Fruit fly (Drosophila melanogaster) whole organism, pupa: ENCODE results near the gene Pex7.

ENCODE experiments used
- CG12605 ChIP-seq: fragments of 200-800 bp; sonication (Bioruptor generic); IDR thresholded peaks from 2 replicates; pipeline ENCODE4 v1.3.6; 2022; ENCODE audit warnings: missing biosample characterization, missing genetic modification characterization
- CG13204 ChIP-seq: fragments of 200-800 bp; sonication (Bioruptor generic); optimal IDR thresholded peaks from 2 replicates; lab custom pipeline; 2018; ENCODE audit warnings: missing biosample characterization, mild to moderate bottlenecking, missing genetic modification characterization, moderate library complexity
- CG14655 ChIP-seq: fragments of 200-800 bp; sonication (Bioruptor generic); optimal IDR thresholded peaks from 3 replicates; lab custom pipeline; 2017; ENCODE audit warnings: mild to moderate bottlenecking, missing biosample characterization, missing genetic modification reagents, missing genetic modification characterization
- CG15710 ChIP-seq: fragments of 200-800 bp; sonication (Bioruptor generic); optimal IDR thresholded peaks from 2 replicates; lab custom pipeline; 2018; ENCODE audit warnings: missing biosample characterization, mild to moderate bottlenecking, missing genetic modification characterization, moderate library complexity
- CG17806 ChIP-seq: fragments of 200-800 bp; sonication (Bioruptor generic); optimal IDR thresholded peaks from 2 replicates; lab custom pipeline; 2018; ENCODE audit warnings: missing biosample characterization, mild to moderate bottlenecking, missing genetic modification characterization, moderate library complexity
- CG32121 ChIP-seq: fragments of 200-800 bp; sonication (Bioruptor generic); IDR thresholded peaks from 2 replicates; pipeline ENCODE4 v1.3.6; 2022; ENCODE audit warnings: missing biosample characterization, missing genetic modification characterization
- CG8301 ChIP-seq: fragments of 200-800 bp; sonication (Bioruptor generic); optimal IDR thresholded peaks from 2 replicates; lab custom pipeline; 2018; ENCODE audit warnings: missing biosample characterization, mild to moderate bottlenecking, missing genetic modification characterization
- CG9948 ChIP-seq: fragments of 200-800 bp; sonication (Bioruptor generic); optimal IDR thresholded peaks from 2 replicates; lab custom pipeline; 2018; ENCODE audit warnings: missing biosample characterization, mild to moderate bottlenecking, missing genetic modification characterization, moderate library complexity
- D1 ChIP-seq: fragments of 200-800 bp; sonication (Bioruptor generic); optimal IDR thresholded peaks from 2 replicates; lab custom pipeline; 2018; ENCODE audit warnings: missing biosample characterization, mild to moderate bottlenecking, missing genetic modification characterization, moderate library complexity
- EcR ChIP-seq: fragments of 200-800 bp; sonication (Bioruptor generic); optimal IDR thresholded peaks from 3 replicates; lab custom pipeline; 2019; ENCODE audit warnings: missing biosample characterization, missing genetic modification characterization, mild to moderate bottlenecking, moderate library complexity, missing genetic modification reagents
- Pif1B ChIP-seq: fragments of 200-800 bp; sonication (Bioruptor generic); optimal IDR thresholded peaks from 3 replicates; lab custom pipeline; 2016; ENCODE audit warnings: missing biosample characterization, missing genetic modification characterization
- fd96Ca ChIP-seq: fragments of 200-800 bp; sonication (Bioruptor generic); IDR thresholded peaks from 3 replicates; pipeline ENCODE4 v1.3.6; 2022; ENCODE audit warnings: missing biosample characterization, missing genetic modification characterization
- gl ChIP-seq: fragments of 200-800 bp; sonication (Bioruptor generic); optimal IDR thresholded peaks from 2 replicates; lab custom pipeline; 2018; ENCODE audit warnings: missing biosample characterization, mild to moderate bottlenecking, missing genetic modification characterization
- rn ChIP-seq: fragments of 200-800 bp; sonication (Bioruptor generic); IDR thresholded peaks from 2 replicates; pipeline ENCODE4 v1.3.6; 2022; ENCODE audit warnings: missing biosample characterization, missing genetic modification characterization

The Pex7 gene

DNA sequence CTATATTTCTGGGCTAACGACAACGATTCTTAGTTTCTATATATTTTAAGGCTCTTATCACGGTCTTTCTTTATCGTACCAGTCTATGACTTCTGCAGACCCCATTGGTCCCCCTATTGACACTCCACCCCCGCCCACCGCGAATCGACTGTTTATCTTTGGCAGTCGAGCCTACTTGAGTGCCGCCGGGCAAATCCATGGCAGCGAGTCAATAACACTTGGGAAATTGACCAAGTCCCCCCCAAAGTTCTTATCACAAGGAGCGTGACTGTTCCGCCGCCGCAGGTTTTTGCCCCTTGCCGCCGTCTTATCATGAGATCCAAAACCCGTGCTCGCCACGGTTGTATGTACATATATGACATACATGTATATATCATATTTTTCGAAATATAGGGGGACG lies 52.7 kb downstream of the Pex7 start:
- TF ChIP-seq D1: no peak
- peak; percentile 32; the same call in 1 of the 2 replicates for TF ChIP-seq CG32121
- TF ChIP-seq rn: no peak
- 0 out of 3 replicates have a peak, but pooled peaks have one; percentile 13 for TF ChIP-seq fd96Ca (GFP tag; lab: Robert Waterston, UW)
- peak; percentile 82 for TF ChIP-seq EcR
- TF ChIP-seq CG15710 (tag; lab: Kevin White, UChicago): no peak

DNA sequence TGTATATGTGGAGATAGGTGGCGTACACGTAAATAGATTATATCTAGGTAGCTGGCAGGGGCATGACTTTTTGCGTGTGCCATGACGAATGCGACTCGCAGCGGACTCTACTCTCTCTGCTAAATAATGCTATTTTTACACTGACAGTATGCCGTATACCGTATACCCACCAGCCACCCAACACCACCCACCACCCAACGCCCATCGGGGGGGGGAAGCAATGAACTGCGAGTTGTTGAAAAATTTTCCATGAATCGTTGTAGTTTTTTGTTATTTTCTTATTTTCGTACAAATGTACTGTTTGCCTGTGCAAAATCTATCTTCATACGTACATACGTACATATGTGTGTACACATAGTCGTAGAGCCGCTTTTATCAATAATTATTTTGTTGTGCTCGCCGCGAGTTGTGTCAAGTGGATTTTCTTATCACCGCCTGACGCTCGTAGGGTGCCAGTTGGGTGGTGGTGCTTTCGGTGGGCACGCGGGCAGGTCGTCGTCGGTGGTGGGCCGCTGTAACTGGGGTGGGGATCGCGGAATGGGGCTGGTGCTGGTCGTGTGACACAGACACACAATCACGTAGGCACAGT lies 53.2 kb downstream of the Pex7 start:
- no peak for TF ChIP-seq rn
- no peak for TF ChIP-seq CG14655 (GFP tag; lab: Kevin White, UChicago)
- no peak for TF ChIP-seq CG9948 (tag; lab: Kevin White, UChicago)
- no peak for TF ChIP-seq D1
- no peak for TF ChIP-seq CG17806
- peak; percentile 37 for TF ChIP-seq EcR
- no peak for TF ChIP-seq gl
- no peak for TF ChIP-seq CG12605 (GFP tag; lab: Robert Waterston, UW)
- TF ChIP-seq fd96Ca (GFP tag; lab: Robert Waterston, UW): no peak
- TF ChIP-seq CG13204: peak; percentile 47
- TF ChIP-seq CG8301 (tag; lab: Kevin White, UChicago): no peak
- no peak for TF ChIP-seq Pif1B
